Worm (Caenorhabditis elegans): ENCODE data around the gene F46C5.1.

ce11 chrII:8799725-8800124 lies 21.3 kb downstream of the F46C5.1 start:
- TF ChIP-seq scrt-1 (GFP tag; IDR thresholded peaks at IDR 0.05) (no peak), ets-7 (tag; optimal IDR thresholded peaks at IDR 0.05) (no peak), tra-4 (tag; optimal IDR thresholded peaks at IDR 0.05) (no peak), ama-1 (optimal IDR thresholded peaks at IDR 0.05) (no peak), pes-1 (GFP tag; IDR thresholded peaks at IDR 0.05) (no peak), tbx-37 (GFP tag; conservative IDR thresholded peaks at IDR 0.05) (no peak), ceh-13 (GFP tag; optimal IDR thresholded peaks at IDR 0.05) (no peak), tbx-11 (GFP tag; IDR thresholded peaks at IDR 0.05) (no peak), F13C5.2 (tag; optimal IDR thresholded peaks at IDR 0.05) (no peak), flt-1 (GFP tag; IDR thresholded peaks at IDR 0.05) (no peak), B0310.2 (tag; optimal IDR thresholded peaks at IDR 0.05) (no peak)
